Fruit fly (Drosophila melanogaster) whole organism, embryonic: ENCODE data around the gene CG18581.

Experiments used
- Aef1 ChIP-seq: fragments of 200-800 bp; sonication (Bioruptor generic); IDR thresholded peaks from 3 replicates; pipeline ENCODE4 v1.3.6; 2022; ENCODE audit warnings: missing biosample characterization, missing genetic modification characterization
- Atf6 ChIP-seq: fragments of 200-800 bp; sonication (Bioruptor generic); IDR thresholded peaks from 2 replicates; pipeline ENCODE4 v1.3.6; 2022; ENCODE audit warnings: missing biosample characterization, missing genetic modification characterization
- B-H1 ChIP-seq: fragments of 200-800 bp; sonication (Bioruptor generic); IDR thresholded peaks from 3 replicates; pipeline ENCODE4 v1.3.6; 2022; ENCODE audit warnings: missing biosample characterization, missing genetic modification characterization
- Bgb ChIP-seq: fragments of 200-800 bp; sonication (Bioruptor generic); IDR thresholded peaks from 2 replicates; pipeline ENCODE4 v1.3.6; 2022; ENCODE audit warnings: missing biosample characterization, missing genetic modification characterization; ENCODE audit not compliant: partially characterized antibody
- CG12219 ChIP-seq: fragments of 200-800 bp; sonication (Bioruptor generic); optimal IDR thresholded peaks from 3 replicates; lab custom pipeline; 2018; ENCODE audit warnings: missing biosample characterization, mild to moderate bottlenecking, missing genetic modification characterization
- CG12299 ChIP-seq: fragments of 200-800 bp; sonication (Bioruptor generic); optimal IDR thresholded peaks from 2 replicates; lab custom pipeline; 2018; ENCODE audit warnings: missing biosample characterization, mild to moderate bottlenecking, missing genetic modification characterization
- CG14441 ChIP-seq: fragments of 200-800 bp; sonication (Bioruptor generic); IDR thresholded peaks from 2 replicates; pipeline ENCODE4 v1.3.6; 2022; ENCODE audit warnings: missing biosample characterization, missing genetic modification characterization
- CG15479 ChIP-seq: fragments of 200-800 bp; sonication (Bioruptor generic); optimal IDR thresholded peaks from 3 replicates; lab custom pipeline; 2019; ENCODE audit warnings: missing biosample characterization, mild to moderate bottlenecking, missing genetic modification characterization, moderate library complexity
- CG3838 ChIP-seq: fragments of 200-800 bp; sonication (Bioruptor generic); optimal IDR thresholded peaks from 3 replicates; lab custom pipeline; 2016; ENCODE audit warnings: missing biosample characterization, missing genetic modification characterization
- CG4730 ChIP-seq: fragments of 200-800 bp; sonication (Bioruptor generic); IDR thresholded peaks from 2 replicates; pipeline ENCODE4 v1.3.6; 2022; ENCODE audit warnings: missing biosample characterization, missing genetic modification characterization
- CG6175 ChIP-seq: fragments of 200-800 bp; sonication (Bioruptor generic); IDR thresholded peaks from 3 replicates; pipeline ENCODE4 v1.3.6; 2022; ENCODE audit warnings: missing biosample characterization, missing genetic modification characterization
- CG6689 ChIP-seq: fragments of 200-800 bp; sonication (Bioruptor generic); IDR thresholded peaks from 2 replicates; pipeline ENCODE4 v1.3.6; 2022; ENCODE audit warnings: missing biosample characterization, missing genetic modification characterization
- CG7556 ChIP-seq: fragments of 200-800 bp; sonication (Bioruptor generic); optimal IDR thresholded peaks from 2 replicates; lab custom pipeline; 2017; ENCODE audit warnings: missing biosample characterization, mild to moderate bottlenecking, missing genetic modification characterization
- CG7839 ChIP-seq: fragments of 200-800 bp; sonication (Bioruptor generic); optimal IDR thresholded peaks from 3 replicates; lab custom pipeline; 2018; ENCODE audit warnings: missing biosample characterization, mild to moderate bottlenecking, missing genetic modification characterization, moderate library complexity
- CG7928 ChIP-seq: fragments of 200-800 bp; sonication (Bioruptor generic); optimal IDR thresholded peaks from 2 replicates; lab custom pipeline; 2017; ENCODE audit warnings: missing biosample characterization, mild to moderate bottlenecking, missing genetic modification characterization
- CG9727 ChIP-seq: fragments of 200-800 bp; sonication (Bioruptor generic); optimal IDR thresholded peaks from 3 replicates; lab custom pipeline; 2017; ENCODE audit warnings: missing biosample characterization, mild to moderate bottlenecking, missing genetic modification characterization
- D ChIP-seq, 2 experiments: fragments of 200-800 bp in 1 of 2; fragments of >200 bp in 1 of 2; sonication (Bioruptor generic) in 1 of 2; optimal IDR thresholded peaks; 2 replicates in 1 of 2; 3 replicates in 1 of 2; lab custom pipeline; 2017; ENCODE audit warnings: mild to moderate bottlenecking in 1 of 2, missing biosample characterization in 1 of 2, missing genetic modification characterization in 1 of 2, missing genetic modification reagents in 1 of 2
- Dbx ChIP-seq: fragments of 200-800 bp; sonication (Bioruptor generic); IDR thresholded peaks from 3 replicates; pipeline ENCODE4 v1.3.6; 2022; ENCODE audit warnings: missing biosample characterization, missing genetic modification characterization
- Dfd ChIP-seq, 2 experiments: fragments of >200 bp; optimal IDR thresholded peaks; 2 replicates each; lab custom pipeline; 2017; ENCODE audit warnings: missing biosample characterization in 2 of 2, missing genetic modification characterization in 2 of 2
- Dip3 ChIP-seq: fragments of 200-800 bp; sonication (Bioruptor generic); optimal IDR thresholded peaks from 3 replicates; lab custom pipeline; 2016; ENCODE audit warnings: missing biosample characterization, missing genetic modification characterization
- Drgx ChIP-seq: fragments of 200-800 bp; sonication (Bioruptor generic); IDR thresholded peaks from 2 replicates; pipeline ENCODE4 v1.3.6; 2022; ENCODE audit warnings: missing biosample characterization, missing genetic modification characterization
- Fer3 ChIP-seq: fragments of 200-800 bp; sonication (Bioruptor generic); optimal IDR thresholded peaks from 2 replicates; lab custom pipeline; 2018; ENCODE audit warnings: missing biosample characterization, mild to moderate bottlenecking, missing genetic modification characterization, moderate library complexity
- GATAe ChIP-seq: fragments of 200-800 bp; sonication (Bioruptor generic); conservative IDR thresholded peaks from 2 replicates; pipeline ENCODE4 v1.3.6; 2022; ENCODE audit warnings: missing biosample characterization, missing genetic modification characterization
- Hsf ChIP-seq: fragments of 200-800 bp; sonication (Bioruptor generic); optimal IDR thresholded peaks from 3 replicates; lab custom pipeline; 2016; ENCODE audit warnings: missing biosample characterization, missing genetic modification characterization
- Pdp1 ChIP-seq, 2 experiments: fragments of 200-800 bp; sonication (Bioruptor generic); optimal IDR thresholded peaks; 3 replicates each; lab custom pipeline; 2016; ENCODE audit warnings: missing biosample characterization in 2 of 2, missing genetic modification characterization in 2 of 2, mild to moderate bottlenecking in 1 of 2, moderate library complexity in 1 of 2
- Ravus ChIP-seq: fragments of 200-800 bp; sonication (Bioruptor generic); IDR thresholded peaks from 2 replicates; pipeline ENCODE4 v1.3.6; 2022; ENCODE audit warnings: missing biosample characterization, missing genetic modification characterization
- Taf1 ChIP-seq: fragments of 200-800 bp; sonication (Bioruptor generic); IDR thresholded peaks from 2 replicates; pipeline ENCODE4 v1.3.6; 2022; ENCODE audit warnings: missing biosample characterization, missing genetic modification characterization
- Xrp1 ChIP-seq: fragments of 200-800 bp; sonication (Bioruptor generic); IDR thresholded peaks from 2 replicates; pipeline ENCODE4 v1.3.6; 2022; ENCODE audit warnings: missing biosample characterization, missing genetic modification characterization
- bbx ChIP-seq: fragments of 200-800 bp; sonication (Bioruptor generic); IDR thresholded peaks from 2 replicates; pipeline ENCODE4 v1.3.6; 2022; ENCODE audit warnings: missing biosample characterization, missing genetic modification characterization; ENCODE audit not compliant: partially characterized antibody
- cad ChIP-seq: fragments of >200 bp; optimal IDR thresholded peaks from 2 replicates; lab custom pipeline; 2017; ENCODE audit warnings: missing biosample characterization, missing genetic modification characterization
- crp ChIP-seq, 2 experiments: fragments of 200-800 bp; sonication (Bioruptor generic); optimal IDR thresholded peaks; 2 replicates in 1 of 2; 3 replicates in 1 of 2; lab custom pipeline; 2017; ENCODE audit warnings: missing biosample characterization in 2 of 2, missing genetic modification characterization in 2 of 2, mild to moderate bottlenecking in 1 of 2, moderate library complexity in 1 of 2
- grn ChIP-seq: fragments of 200-800 bp; sonication (Bioruptor generic); optimal IDR thresholded peaks from 3 replicates; lab custom pipeline; 2017; ENCODE audit warnings: missing biosample characterization, missing genetic modification characterization
- hb ChIP-seq: fragments of 200-800 bp; sonication (Bioruptor generic); IDR thresholded peaks from 3 replicates; pipeline ENCODE4 v1.3.6; 2022; ENCODE audit warnings: missing biosample characterization, missing genetic modification characterization; ENCODE audit not compliant: partially characterized antibody
- insv ChIP-seq, 2 experiments: fragments of 200-800 bp; sonication (Bioruptor generic); optimal IDR thresholded peaks; 3 replicates each; lab custom pipeline; 2016 to 2018; ENCODE audit warnings: missing biosample characterization in 2 of 2, missing genetic modification characterization in 2 of 2
- lab ChIP-seq: fragments of 200-800 bp; sonication (Bioruptor generic); optimal IDR thresholded peaks from 3 replicates; lab custom pipeline; 2017; ENCODE audit warnings: missing biosample characterization, missing genetic modification characterization, mild to moderate bottlenecking, moderate library complexity, missing genetic modification reagents
- phol ChIP-seq: fragments of 200-800 bp; sonication (Bioruptor generic); optimal IDR thresholded peaks from 3 replicates; lab custom pipeline; 2018; ENCODE audit warnings: missing biosample characterization, mild to moderate bottlenecking, missing genetic modification characterization, moderate library complexity
- ranshi ChIP-seq: fragments of 200-800 bp; sonication (Bioruptor generic); IDR thresholded peaks from 2 replicates; pipeline ENCODE4 v1.3.6; 2022; ENCODE audit warnings: missing biosample characterization, missing genetic modification characterization
- sisA ChIP-seq: fragments of 200-800 bp; sonication (Bioruptor generic); IDR thresholded peaks from 2 replicates; pipeline ENCODE4 v1.3.6; 2022; ENCODE audit warnings: missing biosample characterization, missing genetic modification characterization
- slp2 ChIP-seq: fragments of 200-800 bp; sonication (Bioruptor generic); optimal IDR thresholded peaks from 2 replicates; lab custom pipeline; 2016; ENCODE audit warnings: missing biosample characterization, missing genetic modification characterization
- tll ChIP-seq, 2 experiments: fragments of 200-800 bp in 1 of 2; fragments of >200 bp in 1 of 2; sonication (Bioruptor generic) in 1 of 2; optimal IDR thresholded peaks; 2 replicates each; lab custom pipeline; 2017 to 2019; ENCODE audit warnings: missing biosample characterization in 2 of 2, missing genetic modification characterization in 2 of 2, mild to moderate bottlenecking in 1 of 2, moderate library complexity in 1 of 2
- trh ChIP-seq: fragments of 200-800 bp; sonication (Bioruptor generic); optimal IDR thresholded peaks from 2 replicates; lab custom pipeline; 2016; ENCODE audit warnings: missing biosample characterization, missing genetic modification characterization
- twi ChIP-seq: fragments of 200-800 bp; optimal IDR thresholded peaks from 2 replicates; lab custom pipeline; 2019; ENCODE audit warnings: missing biosample characterization, mild to moderate bottlenecking, missing genetic modification characterization, moderate library complexity
- zen ChIP-seq: fragments of 200-800 bp; sonication (Bioruptor generic); optimal IDR thresholded peaks from 3 replicates; lab custom pipeline; 2018; ENCODE audit warnings: missing biosample characterization, mild to moderate bottlenecking, missing genetic modification characterization, moderate library complexity

The CG18581 gene

DNA sequence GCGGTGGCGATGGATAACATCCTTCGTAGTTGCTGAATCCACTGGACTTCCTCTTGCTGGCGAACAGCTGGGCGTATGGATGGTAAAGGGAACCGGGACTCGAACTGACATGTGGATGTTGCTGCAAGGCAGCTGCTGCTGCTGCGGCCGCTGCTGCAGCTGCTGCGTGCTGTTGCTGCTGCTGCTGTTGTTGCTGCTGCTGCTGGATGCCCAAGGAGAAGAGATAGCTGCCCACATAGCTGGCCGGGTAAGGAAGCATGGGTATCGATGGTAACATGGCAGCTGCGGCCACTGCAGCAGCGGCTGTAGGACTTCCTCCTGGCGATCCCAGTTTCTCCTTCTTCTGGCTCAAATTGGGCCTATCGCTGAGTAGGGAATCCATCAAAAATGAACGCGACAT, 6.5 kb downstream of the CG18581 start:
- TF ChIP-seq grn (GFP tag; lab: Kevin White, UChicago) (no peak), Dfd (GFP tag; optimal IDR thresholded peaks at IDR 0.05; lab: Kevin White, UChicago) (peak in 1 of 2 experiments; percentile 69)

DNA sequence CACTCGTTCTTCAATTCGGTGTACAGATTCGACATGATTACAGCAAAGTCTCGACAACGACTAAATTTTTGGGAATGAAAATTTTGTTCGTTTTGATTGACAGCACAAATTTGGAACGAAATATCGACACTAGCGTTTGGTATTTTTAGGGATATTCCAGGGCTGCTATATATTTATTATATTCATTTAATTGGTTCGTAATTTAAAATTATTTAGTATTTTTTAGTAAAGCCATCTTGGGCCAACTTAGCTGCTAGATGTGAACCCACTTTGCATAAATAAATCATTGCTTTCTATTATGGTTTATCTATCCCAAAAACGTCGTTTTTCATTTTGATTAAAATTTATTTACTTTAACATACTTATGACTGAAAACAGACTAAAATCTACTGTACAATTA, 7.5 kb downstream of the CG18581 start, which contains the start of gene Rpn12R:
Rpn12R (minus strand) TSS at position 101 of the 400 bp plus-strand sequence.
- TF ChIP-seq Bgb (no peak), CG7928 (GFP tag; lab: Kevin White, UChicago) (no peak), CG6689 (GFP tag; lab: Robert Waterston, UW) (no peak), Ravus (GFP tag; lab: Robert Waterston, UW) (no peak), CG14441 (no peak), crp (GFP tag; optimal IDR thresholded peaks at IDR 0.05; lab: Kevin White, UChicago) (no peak), CG9727 (GFP tag; lab: Kevin White, UChicago) (no peak), trh (GFP tag; lab: Kevin White, UChicago) (no peak), twi (tag; lab: Kevin White, UChicago) (no peak), bbx (GFP tag; lab: Robert Waterston, UW) (no peak), lab (GFP tag; lab: Kevin White, UChicago) (no peak), CG3838 (GFP tag; lab: Kevin White, UChicago) (no peak), phol (tag; lab: Kevin White, UChicago) (no peak), B-H1 (GFP tag; lab: Robert Waterston, UW) (no peak)
- TF ChIP-seq, all 482 proteins: peak for 0

DNA sequence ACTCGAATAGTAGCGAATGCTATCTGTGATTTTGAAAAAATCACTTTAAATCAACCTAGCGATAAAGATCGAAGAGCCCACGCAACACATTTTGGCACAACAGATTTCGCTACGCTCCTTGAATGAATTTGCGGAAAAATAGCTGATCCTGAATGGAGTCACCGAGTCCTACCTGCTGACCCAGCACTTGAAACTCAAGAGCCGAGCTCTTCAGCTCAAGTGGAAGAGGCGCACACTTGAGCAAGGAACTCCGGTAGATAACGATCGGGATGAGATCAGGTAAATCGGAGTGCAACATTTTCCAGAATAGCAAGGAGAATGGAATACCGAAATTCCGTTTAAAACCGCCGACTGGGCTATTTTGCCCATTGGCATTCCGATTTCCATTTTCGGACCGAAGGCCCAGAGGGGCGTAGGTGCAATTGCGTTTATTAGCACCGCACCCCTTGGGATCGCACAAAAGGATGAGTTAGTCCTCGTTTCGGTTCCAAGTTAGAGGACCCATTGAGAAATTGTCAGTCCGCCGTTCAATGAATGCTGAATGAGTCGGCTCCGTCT, 9.6 kb downstream of the CG18581 start:
- TF ChIP-seq tll (GFP tag; optimal IDR thresholded peaks at IDR 0.05; lab: Kevin White, UChicago) (peak in 1 of 2 experiments; percentile 68), CG7556 (GFP tag; lab: Kevin White, UChicago) (no peak), CG3838 (GFP tag; lab: Kevin White, UChicago) (no peak), insv (GFP tag; optimal IDR thresholded peaks at IDR 0.05; lab: Kevin White, UChicago) (peak in 1 of 2 experiments; percentile 48), Drgx (GFP tag; lab: Robert Waterston, UW) (no peak), Dip3 (GFP tag; lab: Kevin White, UChicago) (no peak), Hsf (no peak), CG7839 (no peak), Dbx (GFP tag; lab: Robert Waterston, UW) (no peak), CG15479 (GFP tag; lab: Kevin White, UChicago) (peak; percentile 93), Pdp1 (GFP tag; optimal IDR thresholded peaks at IDR 0.05; lab: Kevin White, UChicago) (no peak), Aef1 (GFP tag; lab: Robert Waterston, UW) (no peak), Xrp1 (GFP tag; lab: Robert Waterston, UW) (no peak), hb (GFP tag; lab: Robert Waterston, UW) (no peak), D (optimal IDR thresholded peaks at IDR 0.05; lab: Kevin White, UChicago) (peak; percentile 1), D (GFP tag; optimal IDR thresholded peaks at IDR 0.05; lab: Kevin White, UChicago) (no peak), cad (GFP tag; lab: Kevin White, UChicago) (peak; percentile 61), sisA (GFP tag; lab: Robert Waterston, UW) (no peak), slp2 (GFP tag; lab: Kevin White, UChicago) (no peak), Atf6 (GFP tag; lab: Robert Waterston, UW) (no peak), GATAe (GFP tag; lab: Robert Waterston, UW) (no peak), CG12299 (tag; lab: Kevin White, UChicago) (no peak), CG4730 (no peak), ranshi (no peak), Fer3 (tag; lab: Kevin White, UChicago) (no peak), CG6175 (no peak), Taf1 (GFP tag; lab: Robert Waterston, UW) (no peak), zen (peak; percentile 83), CG12219 (no peak)
